Fruit fly (Drosophila melanogaster) whole organism, embryonic: ENCODE results near the gene CG17996.
A peak's percentile ranks its signal among the peaks of the same experiment; 100 is the strongest.

Experiments used
- Antp ChIP-seq: fragments of 200-800 bp; sonication (Bioruptor generic); optimal IDR thresholded peaks from 3 replicates; lab custom pipeline; 2016; ENCODE audit warnings: missing biosample characterization, missing genetic modification characterization
- BEAF-32 ChIP-seq: fragments of 200-800 bp; sonication (Bioruptor generic); optimal IDR thresholded peaks from 3 replicates; lab custom pipeline; 2017; ENCODE audit warnings: missing biosample characterization, missing genetic modification characterization, mild to moderate bottlenecking, moderate library complexity, missing genetic modification reagents
- C15 ChIP-seq: fragments of 200-800 bp; sonication (Bioruptor generic); IDR thresholded peaks from 3 replicates; pipeline ENCODE4 v1.3.6; 2022; ENCODE audit warnings: missing biosample characterization, missing genetic modification characterization
- CG10321 ChIP-seq: fragments of 200-800 bp; sonication (Bioruptor generic); IDR thresholded peaks from 2 replicates; pipeline ENCODE4 v1.3.6; 2022; ENCODE audit warnings: missing biosample characterization, missing genetic modification characterization
- CG10654 ChIP-seq: fragments of 200-800 bp; sonication (Bioruptor generic); optimal IDR thresholded peaks from 2 replicates; lab custom pipeline; 2016; ENCODE audit warnings: missing biosample characterization, missing genetic modification characterization
- CG1233 ChIP-seq: fragments of 200-800 bp; sonication (Bioruptor generic); optimal IDR thresholded peaks from 4 replicates; lab custom pipeline; 2018; ENCODE audit warnings: missing biosample characterization, mild to moderate bottlenecking, missing genetic modification characterization
- CG13624 ChIP-seq: fragments of 200-800 bp; sonication (Bioruptor generic); optimal IDR thresholded peaks from 2 replicates; lab custom pipeline; 2016; ENCODE audit warnings: missing biosample characterization, missing genetic modification characterization
- CG1602 ChIP-seq: fragments of 200-800 bp; sonication (Bioruptor generic); optimal IDR thresholded peaks from 3 replicates; lab custom pipeline; 2016; ENCODE audit warnings: missing biosample characterization, missing genetic modification characterization
- CG17829 ChIP-seq: fragments of 200-800 bp; optimal IDR thresholded peaks from 2 replicates; lab custom pipeline; 2019; ENCODE audit warnings: missing biosample characterization, mild to moderate bottlenecking, missing genetic modification characterization, moderate library complexity
- CG2116 ChIP-seq: fragments of 200-800 bp; sonication (Bioruptor generic); optimal IDR thresholded peaks from 3 replicates; lab custom pipeline; 2018; ENCODE audit warnings: missing biosample characterization, mild to moderate bottlenecking, missing genetic modification characterization
- CG31224 ChIP-seq: fragments of 200-800 bp; sonication (Bioruptor generic); IDR thresholded peaks from 2 replicates; pipeline ENCODE4 v1.3.6; 2022; ENCODE audit warnings: missing biosample characterization, missing genetic modification characterization
- CG32532 ChIP-seq: fragments of 200-800 bp; sonication (Bioruptor generic); IDR thresholded peaks from 2 replicates; pipeline ENCODE4 v1.3.6; 2022; ENCODE audit warnings: missing biosample characterization, missing genetic modification characterization
- CG43689 ChIP-seq: fragments of 200-800 bp; sonication (Bioruptor generic); IDR thresholded peaks from 2 replicates; pipeline ENCODE4 v1.3.6; 2022; ENCODE audit warnings: missing biosample characterization, missing genetic modification characterization
- CG4404 ChIP-seq: fragments of 200-800 bp; sonication (Bioruptor generic); IDR thresholded peaks from 2 replicates; pipeline ENCODE4 v1.3.6; 2022; ENCODE audit warnings: missing biosample characterization, missing genetic modification characterization
- CG4730 ChIP-seq: fragments of 200-800 bp; sonication (Bioruptor generic); IDR thresholded peaks from 2 replicates; pipeline ENCODE4 v1.3.6; 2022; ENCODE audit warnings: missing biosample characterization, missing genetic modification characterization
- CG4854 ChIP-seq: fragments of 200-800 bp; sonication (Bioruptor generic); optimal IDR thresholded peaks from 2 replicates; lab custom pipeline; 2016; ENCODE audit warnings: missing biosample characterization, missing genetic modification characterization, inconsistent platforms
- CG5180 ChIP-seq: fragments of 200-800 bp; sonication (Bioruptor generic); optimal IDR thresholded peaks from 3 replicates; lab custom pipeline; 2017; ENCODE audit warnings: missing biosample characterization, missing genetic modification characterization, mild to moderate bottlenecking, moderate library complexity, missing genetic modification reagents
- CG6254 ChIP-seq: fragments of 200-800 bp; sonication (Bioruptor generic); optimal IDR thresholded peaks from 3 replicates; lab custom pipeline; 2017; ENCODE audit warnings: mild to moderate bottlenecking, missing biosample characterization, missing genetic modification reagents, missing genetic modification characterization
- CG9797 ChIP-seq: fragments of 200-800 bp; sonication (Bioruptor generic); optimal IDR thresholded peaks from 3 replicates; lab custom pipeline; 2018; ENCODE audit warnings: missing biosample characterization, mild to moderate bottlenecking, missing genetic modification characterization
- D19A ChIP-seq: fragments of 200-800 bp; optimal IDR thresholded peaks from 3 replicates; lab custom pipeline; 2019; ENCODE audit warnings: missing biosample characterization, mild to moderate bottlenecking, missing genetic modification characterization, moderate library complexity
- Doc2 ChIP-seq: fragments of 200-800 bp; sonication (Bioruptor generic); IDR thresholded peaks from 2 replicates; pipeline ENCODE4 v1.3.6; 2022; ENCODE audit warnings: missing biosample characterization, missing genetic modification characterization
- Ets65A ChIP-seq: fragments of 200-800 bp; sonication (Bioruptor generic); peaks from one replicate; lab custom pipeline; 2016; ENCODE audit warnings: missing biosample characterization, missing genetic modification characterization
- H15 ChIP-seq: fragments of 200-800 bp; sonication (Bioruptor generic); IDR thresholded peaks from 3 replicates; pipeline ENCODE4 v1.3.6; 2022; ENCODE audit warnings: missing biosample characterization, missing genetic modification characterization
- HHEX ChIP-seq: fragments of 200-800 bp; sonication (Bioruptor generic); optimal IDR thresholded peaks from 3 replicates; lab custom pipeline; 2017; ENCODE audit warnings: missing biosample characterization, mild to moderate bottlenecking, missing genetic modification characterization, missing genetic modification reagents
- HLH4C ChIP-seq: fragments of 200-800 bp; sonication (Bioruptor generic); IDR thresholded peaks from 3 replicates; pipeline ENCODE4 v1.3.6; 2022; ENCODE audit warnings: missing biosample characterization, missing genetic modification characterization; ENCODE audit not compliant: partially characterized antibody
- Max ChIP-seq: fragments of 200-800 bp; sonication (Bioruptor generic); optimal IDR thresholded peaks from 2 replicates; lab custom pipeline; 2016; ENCODE audit warnings: missing biosample characterization, mild to moderate bottlenecking, missing genetic modification characterization
- Nf-YB ChIP-seq: fragments of 200-800 bp; sonication (Bioruptor generic); optimal IDR thresholded peaks from 3 replicates; lab custom pipeline; 2019; ENCODE audit warnings: missing biosample characterization, mild to moderate bottlenecking, missing genetic modification characterization, moderate library complexity
- PHDP ChIP-seq: fragments of 200-800 bp; sonication (Bioruptor generic); optimal IDR thresholded peaks from 3 replicates; lab custom pipeline; 2018; ENCODE audit warnings: missing biosample characterization, mild to moderate bottlenecking, missing genetic modification characterization, moderate library complexity
- Scr ChIP-seq: fragments of 200-800 bp; sonication (Bioruptor generic); IDR thresholded peaks from 2 replicates; pipeline ENCODE4 v1.3.6; 2022; ENCODE audit warnings: missing biosample characterization, missing genetic modification characterization; ENCODE audit not compliant: partially characterized antibody
- Sox102F ChIP-seq: fragments of 200-800 bp; sonication (Bioruptor generic); optimal IDR thresholded peaks from 2 replicates; lab custom pipeline; 2018; ENCODE audit warnings: missing biosample characterization, mild to moderate bottlenecking, missing genetic modification characterization, moderate library complexity
- bbx ChIP-seq: fragments of 200-800 bp; sonication (Bioruptor generic); IDR thresholded peaks from 2 replicates; pipeline ENCODE4 v1.3.6; 2022; ENCODE audit warnings: missing biosample characterization, missing genetic modification characterization; ENCODE audit not compliant: partially characterized antibody
- caup ChIP-seq: fragments of 200-800 bp; sonication (Bioruptor generic); optimal IDR thresholded peaks from 3 replicates; lab custom pipeline; 2017; ENCODE audit warnings: missing biosample characterization, mild to moderate bottlenecking, missing genetic modification characterization, moderate library complexity; ENCODE audit not compliant: severe bottlenecking
- cg ChIP-seq: fragments of 200-800 bp; sonication (Bioruptor generic); optimal IDR thresholded peaks from 3 replicates; lab custom pipeline; 2019; ENCODE audit warnings: missing biosample characterization, mild to moderate bottlenecking, missing genetic modification characterization, moderate library complexity
- corto ChIP-seq: fragments of 200-800 bp; sonication (Bioruptor generic); optimal IDR thresholded peaks from 2 replicates; lab custom pipeline; 2016; ENCODE audit warnings: missing biosample characterization, mild to moderate bottlenecking, missing genetic modification characterization, moderate library complexity
- danr ChIP-seq: fragments of 200-800 bp; sonication (Bioruptor generic); IDR thresholded peaks from 2 replicates; pipeline ENCODE4 v1.3.6; 2022; ENCODE audit warnings: missing biosample characterization, missing genetic modification characterization
- disco-r ChIP-seq: fragments of 200-800 bp; sonication (Bioruptor generic); optimal IDR thresholded peaks from 2 replicates; lab custom pipeline; 2016; ENCODE audit warnings: missing biosample characterization, missing genetic modification characterization
- dmrt99B ChIP-seq: fragments of 200-800 bp; sonication (Bioruptor generic); optimal IDR thresholded peaks from 2 replicates; lab custom pipeline; 2018; ENCODE audit warnings: missing biosample characterization, mild to moderate bottlenecking, missing genetic modification characterization, moderate library complexity
- fd64A ChIP-seq: fragments of 200-800 bp; sonication (Bioruptor generic); optimal IDR thresholded peaks from 3 replicates; lab custom pipeline; 2018; ENCODE audit warnings: missing biosample characterization, mild to moderate bottlenecking, missing genetic modification characterization
- lov ChIP-seq, 2 experiments: fragments of 200-800 bp in 1 of 2; fragments of >200 bp in 1 of 2; sonication (Bioruptor generic) in 1 of 2; IDR thresholded peaks in 1 of 2; optimal IDR thresholded peaks in 1 of 2; 2 replicates in 1 of 2; 3 replicates in 1 of 2; pipeline versions ENCODE4 v1.3.6 to Lab custom; 2017 to 2022; ENCODE audit warnings: missing biosample characterization in 1 of 2, missing genetic modification characterization in 1 of 2
- mam ChIP-seq: fragments of 200-800 bp; sonication (Bioruptor generic); optimal IDR thresholded peaks from 3 replicates; lab custom pipeline; 2016; ENCODE audit warnings: missing biosample characterization, missing genetic modification characterization
- onecut ChIP-seq: fragments of 200-800 bp; sonication (Bioruptor generic); IDR thresholded peaks from 2 replicates; pipeline ENCODE4 v1.3.6; 2022; ENCODE audit warnings: missing biosample characterization, missing genetic modification characterization
- otp ChIP-seq: fragments of 200-800 bp; sonication (Bioruptor generic); IDR thresholded peaks from 3 replicates; pipeline ENCODE4, ENCODE4 v1.3.6; 2022; ENCODE audit warnings: missing biosample characterization, missing genetic modification characterization
- pb ChIP-seq: fragments of 200-800 bp; sonication (Bioruptor generic); optimal IDR thresholded peaks from 3 replicates; lab custom pipeline; 2016; ENCODE audit warnings: missing biosample characterization, missing genetic modification characterization
- sqz ChIP-seq: fragments of 200-800 bp; sonication (Bioruptor generic); optimal IDR thresholded peaks from 3 replicates; lab custom pipeline; 2018; ENCODE audit warnings: missing biosample characterization, mild to moderate bottlenecking, missing genetic modification characterization
- stc ChIP-seq: fragments of 200-800 bp; sonication (Bioruptor generic); IDR thresholded peaks from 2 replicates; pipeline ENCODE4 v1.3.6; 2022; ENCODE audit warnings: missing biosample characterization, missing genetic modification characterization
- ttk ChIP-seq: fragments of 200-800 bp; sonication (Bioruptor generic); IDR thresholded peaks from 2 replicates; pipeline ENCODE4 v2.1.2; 2022; ENCODE audit warnings: missing biosample characterization, missing genetic modification characterization
- tup ChIP-seq: fragments of 200-800 bp; sonication (Bioruptor generic); optimal IDR thresholded peaks from 2 replicates; lab custom pipeline; 2016; ENCODE audit warnings: missing biosample characterization, mild to moderate bottlenecking, missing genetic modification characterization, moderate library complexity
- zen2 ChIP-seq: fragments of 200-800 bp; sonication (Bioruptor generic); IDR thresholded peaks from 3 replicates; pipeline ENCODE4 v1.3.6; 2022; ENCODE audit warnings: missing biosample characterization, missing genetic modification characterization; ENCODE audit not compliant: partially characterized antibody

Gene CG17996

DNA sequence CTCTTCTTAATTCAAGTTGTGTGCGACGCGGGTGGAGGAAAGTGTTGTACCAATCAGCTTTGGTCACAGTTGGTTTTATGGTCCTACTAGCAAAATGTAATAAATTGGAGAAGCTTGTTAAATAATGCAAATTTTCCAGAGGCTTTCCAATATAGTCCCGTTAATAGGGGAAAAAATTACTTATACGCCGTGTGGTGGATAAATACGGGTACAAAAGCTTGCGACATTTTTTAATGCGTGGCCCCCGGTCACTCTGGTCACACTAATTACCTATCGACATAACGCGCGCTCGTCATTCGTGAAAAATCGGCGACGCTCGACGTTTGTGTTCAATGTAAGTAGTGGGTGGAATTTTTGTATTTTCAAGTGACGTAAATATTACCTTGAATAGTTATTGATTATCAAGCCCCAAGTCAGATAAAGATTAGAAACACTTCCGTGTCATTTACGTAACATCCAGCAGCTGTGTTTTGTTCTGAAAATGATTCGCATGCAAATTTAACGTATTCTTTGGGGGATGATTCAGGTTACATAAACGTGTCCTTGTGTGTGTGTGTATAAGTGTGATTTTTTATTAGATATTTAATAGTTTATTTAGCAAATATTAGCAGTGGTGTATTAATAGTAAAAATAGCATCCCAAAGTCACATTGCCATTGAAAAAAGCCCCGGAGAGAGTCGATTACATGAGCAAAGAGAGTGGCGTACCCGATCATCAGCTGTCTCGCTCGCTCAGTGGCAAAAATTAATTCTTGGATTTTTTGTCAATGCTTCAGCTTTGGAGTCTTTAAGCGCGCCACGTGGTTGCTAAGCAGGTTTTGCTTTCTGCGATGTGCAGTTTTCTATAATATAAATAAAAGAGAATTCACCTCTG, 11.0 kb downstream of the CG17996 start, which contains the start of gene Cyt-c-p (continued):
- TF ChIP-seq corto (no peak), fd64A (GFP tag; lab: Kevin White, UChicago) (no peak), sqz (GFP tag; lab: Kevin White, UChicago) (no peak), stc (GFP tag; lab: Robert Waterston, UW) (no peak), D19A (tag; lab: Kevin White, UChicago) (peak; percentile 11), Sox102F (no peak), Nf-YB (GFP tag; lab: Kevin White, UChicago) (no peak), CG1602 (no peak), HHEX (GFP tag; lab: Kevin White, UChicago) (no peak), CG4854 (GFP tag; lab: Kevin White, UChicago) (peak; percentile 12), bbx (peak; percentile 45; the same call in 1 of the 2 replicates), CG1233 (GFP tag; lab: Kevin White, UChicago) (no peak), CG4404 (no peak), lov (optimal IDR thresholded peaks at IDR 0.05; lab: Kevin White, UChicago) (no peak), lov (GFP tag; IDR thresholded peaks at IDR 0.05; lab: Robert Waterston, UW) (no peak), CG10654 (GFP tag; lab: Kevin White, UChicago) (no peak), cg (GFP tag; lab: Kevin White, UChicago) (no peak), onecut (peak; percentile 26; the same call in 1 of the 2 replicates), Doc2 (GFP tag; lab: Robert Waterston, UW) (no peak), BEAF-32 (peak; percentile 85), dmrt99B (tag; lab: Kevin White, UChicago) (no peak), otp (GFP tag; lab: Robert Waterston, UW) (no peak), CG9797 (GFP tag; lab: Kevin White, UChicago) (peak; percentile 98), HLH4C (GFP tag; lab: Robert Waterston, UW) (peak; percentile 44; the same call in 1 of the 3 replicates), CG17829 (tag; lab: Kevin White, UChicago) (peak; percentile 52), C15 (no peak), CG43689 (GFP tag; lab: Robert Waterston, UW) (no peak), mam (GFP tag; lab: Kevin White, UChicago) (peak; percentile 19), Max (GFP tag; lab: Kevin White, UChicago) (peak; percentile 28), zen2 (GFP tag; lab: Robert Waterston, UW) (no peak), CG31224 (no peak), CG4730 (GFP tag; lab: Robert Waterston, UW) (no peak), tup (GFP tag; lab: Kevin White, UChicago) (no peak), Antp (GFP tag; lab: Kevin White, UChicago) (no peak), pb (GFP tag; lab: Kevin White, UChicago) (peak; percentile 26), CG2116 (GFP tag; lab: Kevin White, UChicago) (peak; percentile 76), PHDP (tag; lab: Kevin White, UChicago) (peak; percentile 36), CG32532 (peak; percentile 7; the same call in 1 of the 2 replicates), CG6254 (GFP tag; lab: Kevin White, UChicago) (no peak), ttk (GFP tag; lab: Robert Waterston, UW) (no peak), H15 (GFP tag; lab: Robert Waterston, UW) (no peak), caup (GFP tag; lab: Kevin White, UChicago) (peak; percentile 52), danr (GFP tag; lab: Robert Waterston, UW) (no peak), Scr (GFP tag; lab: Robert Waterston, UW) (peak; percentile 68), CG10321 (peak; percentile 11; the same call in 1 of the 2 replicates), CG13624 (GFP tag; lab: Kevin White, UChicago) (peak; percentile 70), Ets65A (GFP tag; lab: Kevin White, UChicago) (no peak), CG5180 (no peak), disco-r (GFP tag; lab: Kevin White, UChicago) (peak; percentile 25)
